Worm (Caenorhabditis elegans): ENCODE data around the gene gar-1.

gar-1 gene

DNA sequence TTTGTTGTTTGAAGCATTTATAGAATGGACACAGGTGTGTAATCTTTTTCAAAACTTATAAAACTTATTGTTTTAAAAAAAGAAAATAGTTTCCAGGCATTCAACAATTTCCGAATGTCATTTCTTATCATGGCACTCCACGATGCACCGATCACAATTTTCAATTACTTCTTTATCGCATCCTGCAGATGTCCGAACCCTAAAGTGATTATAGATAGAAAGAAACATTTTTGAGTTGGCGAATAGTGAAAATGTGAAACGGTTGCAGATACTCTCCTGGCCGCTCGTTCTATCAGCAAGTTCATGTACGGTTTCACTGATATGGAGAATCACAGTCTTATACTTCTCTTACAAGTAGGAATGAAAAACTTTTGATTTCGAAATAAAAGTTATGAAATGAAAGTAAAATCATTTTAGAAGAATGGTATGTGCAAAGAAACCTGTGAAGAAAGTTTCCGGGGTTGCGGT, 21.7 kb downstream of the gar-1 start, which contains the start of gene C15B12.2:
Gene C15B12.2, plus strand, starts transcription at position 418 of the 468 bp plus-strand sequence.
- TF ChIP-seq ceh-88 (GFP tag; IDR thresholded peaks at IDR 0.05) (no peak), mep-1 (tag; optimal IDR thresholded peaks at IDR 0.05) (no peak), ama-1 (optimal IDR thresholded peaks at IDR 0.05) (no peak), elt-2 (tag; optimal IDR thresholded peaks at IDR 0.05) (peak; percentile 72), dsc-1 (tag; optimal IDR thresholded peaks at IDR 0.05) (no peak), snpc-4 (tag; optimal IDR thresholded peaks at IDR 0.05) (no peak), swsn-7 (tag; optimal IDR thresholded peaks at IDR 0.05) (no peak)

DNA sequence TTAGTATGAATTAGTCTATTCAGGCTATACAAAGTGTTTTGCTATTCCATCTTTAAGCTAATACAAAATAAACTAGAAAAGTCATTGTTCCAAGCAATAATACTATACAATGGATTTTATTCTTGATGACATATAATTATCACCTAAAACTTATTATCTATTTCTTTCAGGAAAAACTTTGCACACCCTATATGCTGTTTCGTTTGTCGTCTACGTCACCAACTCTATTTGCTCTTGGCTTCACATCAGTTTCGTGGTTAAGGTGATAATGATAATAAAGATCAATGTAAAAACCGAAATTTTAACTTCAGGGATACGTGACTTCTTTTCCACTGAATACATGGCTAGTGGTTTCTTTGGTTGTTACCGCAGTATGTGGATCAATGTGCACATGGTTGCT, 22.2 kb downstream of the gar-1 start:
- no peak for TF ChIP-seq efl-1 (optimal IDR thresholded peaks at IDR 0.05)
- TF ChIP-seq efl-1 (GFP tag; optimal IDR thresholded peaks at IDR 0.05 in 1 of 2): peak in 1 of 2 experiments; percentile 88
- no peak for TF ChIP-seq Y116A8C.19 (tag; optimal IDR thresholded peaks at IDR 0.05; ENCODE audit: borderline replicate concordance)
- no peak for TF ChIP-seq pqm-1 (tag; optimal IDR thresholded peaks at IDR 0.05)
- TF ChIP-seq C16A3.4 (tag; optimal IDR thresholded peaks at IDR 0.05): no peak
- TF ChIP-seq grh-1 (GFP tag; IDR thresholded peaks at IDR 0.05): no peak
- TF ChIP-seq lin-13 (GFP tag; optimal IDR thresholded peaks at IDR 0.05): no peak

DNA sequence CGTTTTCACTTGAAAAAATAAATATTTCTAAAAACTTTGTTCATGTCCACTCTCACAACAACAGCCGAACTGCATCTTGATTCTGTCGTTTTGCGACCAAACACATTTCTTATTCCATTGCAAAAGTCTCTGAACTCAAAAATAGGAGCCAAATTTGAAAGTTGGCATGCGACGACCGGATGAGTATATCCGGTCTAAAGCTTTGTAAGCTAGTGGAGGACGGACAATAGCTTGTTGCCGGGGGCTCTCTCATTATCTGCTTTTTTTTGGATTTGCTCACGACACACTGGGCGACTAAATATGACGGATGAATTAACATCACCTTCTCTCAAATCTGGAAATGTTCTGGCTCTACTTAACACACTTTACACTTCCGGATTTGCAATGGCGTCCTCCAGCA, 23.0 kb downstream of the gar-1 start, which contains the start of gene K04E7.1:
Gene K04E7.1, plus strand, starts transcription at position 301 of the 400 bp plus-strand sequence.
- TF ChIP-seq efl-1 (optimal IDR thresholded peaks at IDR 0.05) (no peak), efl-1 (GFP tag; optimal IDR thresholded peaks at IDR 0.05 in 1 of 2) (no peak), elt-3 (tag; optimal IDR thresholded peaks at IDR 0.05) (no peak), unc-98 (GFP tag; IDR thresholded peaks at IDR 0.05) (no peak), xbp-1 (tag; optimal IDR thresholded peaks at IDR 0.05) (no peak), C04F5.9 (tag; optimal IDR thresholded peaks at IDR 0.05) (no peak), unc-30 (tag; optimal IDR thresholded peaks at IDR 0.05) (no peak), hlh-17 (GFP tag; optimal IDR thresholded peaks at IDR 0.05; ENCODE audit: borderline replicate concordance) (no peak), C16A3.4 (tag; optimal IDR thresholded peaks at IDR 0.05) (no peak), nhr-20 (tag; optimal IDR thresholded peaks at IDR 0.05) (no peak), dsc-1 (tag; optimal IDR thresholded peaks at IDR 0.05) (no peak), ztf-4 (tag; optimal IDR thresholded peaks at IDR 0.05) (no peak), nhr-71 (tag; optimal IDR thresholded peaks at IDR 0.05) (no peak), dpl-1 (GFP tag; optimal IDR thresholded peaks at IDR 0.05) (no peak), unc-62 (GFP tag; optimal IDR thresholded peaks at IDR 0.05) (no peak)

DNA sequence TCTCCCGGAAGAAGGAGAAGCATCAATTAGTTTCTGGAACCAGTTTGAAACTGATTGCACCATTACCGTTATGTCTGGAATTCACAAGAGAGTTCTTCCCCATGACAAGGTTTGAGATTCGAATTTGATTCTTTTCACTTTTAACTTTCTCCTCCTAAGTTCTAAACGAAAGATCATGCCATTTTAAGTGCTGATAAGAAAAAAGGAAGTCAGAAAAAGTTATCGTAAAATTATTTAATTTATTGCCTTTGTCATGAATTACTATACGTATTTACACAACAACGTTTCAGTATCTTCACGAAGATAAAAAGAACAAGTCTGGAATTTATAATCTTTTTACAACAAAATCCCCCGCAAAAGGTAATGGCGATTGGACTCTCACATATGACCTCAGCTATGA, 24.6 kb downstream of the gar-1 start:
- no peak for TF ChIP-seq snpc-4 (tag; optimal IDR thresholded peaks at IDR 0.05)
- TF ChIP-seq alr-1 (tag; optimal IDR thresholded peaks at IDR 0.05; ENCODE audit: borderline replicate concordance): no peak
- no peak for TF ChIP-seq ceh-8 (GFP tag; optimal IDR thresholded peaks at IDR 0.05)
- TF ChIP-seq snu-23 (GFP tag; optimal IDR thresholded peaks at IDR 0.05): no peak
- no peak for TF ChIP-seq ztf-11 (tag; optimal IDR thresholded peaks at IDR 0.05)
- TF ChIP-seq pqm-1 (tag; optimal IDR thresholded peaks at IDR 0.05): no peak
- no peak for TF ChIP-seq unc-86 (tag; optimal IDR thresholded peaks at IDR 0.05)
- TF ChIP-seq mef-2 (tag; optimal IDR thresholded peaks at IDR 0.05): no peak
- no peak for TF ChIP-seq lin-13 (GFP tag; optimal IDR thresholded peaks at IDR 0.05)
- no peak for TF ChIP-seq aha-1 (tag; optimal IDR thresholded peaks at IDR 0.05)
- no peak for TF ChIP-seq hlh-17 (GFP tag; optimal IDR thresholded peaks at IDR 0.05; ENCODE audit: borderline replicate concordance)
- TF ChIP-seq isw-1 (GFP tag; IDR thresholded peaks at IDR 0.05): no peak
- TF ChIP-seq fkh-10 (GFP tag; optimal IDR thresholded peaks at IDR 0.05): no peak

DNA sequence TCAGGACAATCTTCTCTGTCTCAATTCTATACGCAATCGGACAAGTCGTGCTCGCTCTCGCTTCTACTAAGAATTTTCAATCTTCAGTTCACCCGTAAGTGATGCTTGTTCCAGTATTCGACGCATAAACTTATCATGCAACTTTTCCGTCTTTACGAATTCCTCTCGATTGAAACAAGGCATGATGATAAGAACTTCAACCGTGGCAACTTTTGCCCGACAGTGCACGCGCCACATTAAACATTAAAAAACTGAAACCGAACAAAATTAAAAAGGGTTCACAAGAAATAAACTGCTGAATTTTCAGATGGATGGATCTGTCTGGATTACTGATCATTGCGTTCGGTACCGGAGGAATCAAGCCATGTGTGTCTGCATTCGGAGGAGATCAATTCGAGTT, 26.2 kb downstream of the gar-1 start:
- TF ChIP-seq xbp-1 (tag; optimal IDR thresholded peaks at IDR 0.05) (no peak), rnt-1 (tag; optimal IDR thresholded peaks at IDR 0.05) (no peak)

Data from whole organism, L1 larva.